Worm (Caenorhabditis elegans) whole organism, L4/young adult: ENCODE data around the gene H08J19.1.

Source experiments
- W03F9.2 ChIP-seq: fragments of 150-350 bp; optimal IDR thresholded peaks from 2 replicates; lab custom pipeline; 2014; ENCODE audit warnings: missing biosample characterization, missing genetic modification characterization
- dao-5 ChIP-seq: sonication (generic microtip); optimal IDR thresholded peaks from 2 replicates; lab custom pipeline; 2016; ENCODE audit warnings: missing genotype, missing genetic modification characterization, moderate library complexity, missing compliant biosample characterization
- him-1 ChIP-seq: sonication (generic microtip); optimal IDR thresholded peaks from 2 replicates; lab custom pipeline; 2016; ENCODE audit warnings: missing genotype, missing genetic modification reagents, missing genetic modification characterization, missing compliant biosample characterization

The H08J19.1 gene

ce11 chrX:15641380-15641779, 1.4 kb upstream of the H08J19.1 start:
- TF ChIP-seq W03F9.2 (tag; lab: Kevin White, UChicago) = no peak
- TF ChIP-seq dao-5 (tag; lab: Kevin White, UChicago) = no peak
- no peak for TF ChIP-seq him-1 (tag; lab: Kevin White, UChicago)

ce11 chrX:15647276-15647675, 4.5 kb downstream of the H08J19.1 start, which contains the start of gene F59D12.5:
F59D12.5 (minus strand) TSS chrX:15647369.
- TF ChIP-seq him-1 (tag; lab: Kevin White, UChicago) (no peak), dao-5 (tag; lab: Kevin White, UChicago) (no peak), W03F9.2 (tag; lab: Kevin White, UChicago) (no peak)

- TF ChIP-seq dao-5 (tag; lab: Kevin White, UChicago) = no peak
- TF ChIP-seq him-1 (tag; lab: Kevin White, UChicago) = no peak
- TF ChIP-seq W03F9.2 (tag; lab: Kevin White, UChicago) = no peak
Observed at ce11 chrX:15650428-15650827, 7.7 kb downstream of the H08J19.1 start.

- TF ChIP-seq him-1 (tag; lab: Kevin White, UChicago) (no peak), W03F9.2 (tag; lab: Kevin White, UChicago) (no peak), dao-5 (tag; lab: Kevin White, UChicago) (no peak)
Observed at ce11 chrX:15650919-15651420, 8.2 kb downstream of the H08J19.1 start, which contains the start of gene F59D12.3. F59D12.3 (minus strand) TSS chrX:15650969.

ce11 chrX:15653196-15653595, 10.5 kb downstream of the H08J19.1 start:
- TF ChIP-seq W03F9.2 (tag; lab: Kevin White, UChicago) (no peak), dao-5 (tag; lab: Kevin White, UChicago) (no peak), him-1 (tag; lab: Kevin White, UChicago) (no peak)

- TF ChIP-seq him-1 (tag; lab: Kevin White, UChicago) = no peak
- no peak for TF ChIP-seq W03F9.2 (tag; lab: Kevin White, UChicago)
- no peak for TF ChIP-seq dao-5 (tag; lab: Kevin White, UChicago)
Observed at ce11 chrX:15654969-15655368, 12.2 kb downstream of the H08J19.1 start.

- TF ChIP-seq dao-5 (tag; lab: Kevin White, UChicago) (no peak), him-1 (tag; lab: Kevin White, UChicago) (no peak), W03F9.2 (tag; lab: Kevin White, UChicago) (no peak)
Observed at ce11 chrX:15655623-15656022, 12.9 kb downstream of the H08J19.1 start.

- TF ChIP-seq him-1 (tag; lab: Kevin White, UChicago) = no peak
- TF ChIP-seq W03F9.2 (tag; lab: Kevin White, UChicago) = no peak
- no peak for TF ChIP-seq dao-5 (tag; lab: Kevin White, UChicago)
Observed at ce11 chrX:15657773-15658172, 15.0 kb downstream of the H08J19.1 start.

- TF ChIP-seq W03F9.2 (tag; lab: Kevin White, UChicago) (no peak), dao-5 (tag; lab: Kevin White, UChicago) (no peak), him-1 (tag; lab: Kevin White, UChicago) (no peak)
Observed at ce11 chrX:15659561-15659960, 16.8 kb downstream of the H08J19.1 start.

- no peak for TF ChIP-seq him-1 (tag; lab: Kevin White, UChicago)
- TF ChIP-seq dao-5 (tag; lab: Kevin White, UChicago) = no peak
- TF ChIP-seq W03F9.2 (tag; lab: Kevin White, UChicago) = no peak
Observed at ce11 chrX:15663740-15664139, 21.0 kb downstream of the H08J19.1 start.

ce11 chrX:15666169-15666811, 23.6 kb downstream of the H08J19.1 start, which contains the start of gene pcdr-1:
pcdr-1 (plus strand) TSS chrX:15666761.
- TF ChIP-seq dao-5 (tag; lab: Kevin White, UChicago) (no peak), him-1 (tag; lab: Kevin White, UChicago) (no peak), W03F9.2 (tag; lab: Kevin White, UChicago) (no peak)

ce11 chrX:15668053-15668599, 25.4 kb downstream of the H08J19.1 start:
- no peak for TF ChIP-seq dao-5 (tag; lab: Kevin White, UChicago)
- TF ChIP-seq W03F9.2 (tag; lab: Kevin White, UChicago) = no peak
- TF ChIP-seq him-1 (tag; lab: Kevin White, UChicago) = no peak

ce11 chrX:15668695-15669094, 26.0 kb downstream of the H08J19.1 start:
- TF ChIP-seq dao-5 (tag; lab: Kevin White, UChicago) = no peak
- no peak for TF ChIP-seq him-1 (tag; lab: Kevin White, UChicago)
- TF ChIP-seq W03F9.2 (tag; lab: Kevin White, UChicago) = no peak
